Worm (Caenorhabditis elegans) whole organism, L2 larva: Measurements from ENCODE around the gene srbc-31.

Experiments
- F13H6.1 ChIP-seq: sonication (generic microtip); optimal IDR thresholded peaks from 2 replicates; lab custom pipeline; 2016; ENCODE audit warnings: missing genetic modification characterization, missing compliant biosample characterization
- R02D3.7 ChIP-seq: fragments of 150-350 bp; optimal IDR thresholded peaks from 2 replicates; lab custom pipeline; 2014; ENCODE audit warnings: missing biosample characterization, missing genetic modification characterization
- Y55F3AM.14 ChIP-seq: fragments of 200-800 bp; sonication (Bioruptor generic); optimal IDR thresholded peaks from 2 replicates; lab custom pipeline; 2018; ENCODE audit warnings: mild to moderate bottlenecking, missing genetic modification characterization, missing compliant biosample characterization
- ZK546.5 ChIP-seq: sonication (generic microtip); optimal IDR thresholded peaks from 2 replicates; lab custom pipeline; 2017; ENCODE audit warnings: missing biosample characterization, missing genetic modification characterization
- alr-1 ChIP-seq: fragments of 150-350 bp; optimal IDR thresholded peaks from 2 replicates; lab custom pipeline; 2014; ENCODE audit warnings: missing biosample characterization, missing genetic modification characterization
- aly-2 ChIP-seq: fragments of 150-350 bp; optimal IDR thresholded peaks from 2 replicates; lab custom pipeline; 2014; ENCODE audit warnings: missing biosample characterization, missing genetic modification characterization
- ama-1 ChIP-seq: fragments of 150-350 bp; optimal IDR thresholded peaks from 2 replicates; lab custom pipeline; 2018; ENCODE audit warnings: inconsistent platforms
- blmp-1 ChIP-seq: sonication (generic microtip); optimal IDR thresholded peaks from 2 replicates; lab custom pipeline; 2017; ENCODE audit warnings: missing genetic modification characterization, mild to moderate bottlenecking, missing compliant biosample characterization, antibody characterized with exemption, moderate library complexity; ENCODE audit not compliant: insufficient read depth
- ceh-16 ChIP-seq: fragments of 150-350 bp; optimal IDR thresholded peaks from 2 replicates; lab custom pipeline; 2014; ENCODE audit warnings: missing biosample characterization, missing genetic modification characterization
- ceh-82 ChIP-seq: fragments of 150-350 bp; optimal IDR thresholded peaks from 2 replicates; lab custom pipeline; 2014; ENCODE audit warnings: missing biosample characterization, missing genetic modification characterization
- crh-2 ChIP-seq: sonication (generic microtip); optimal IDR thresholded peaks from 2 replicates; lab custom pipeline; 2017; ENCODE audit warnings: missing biosample characterization, missing genetic modification characterization
- dmd-4 ChIP-seq: sonication (generic microtip); optimal IDR thresholded peaks from 2 replicates; lab custom pipeline; 2017; ENCODE audit warnings: missing biosample characterization, missing genetic modification characterization
- elt-3 ChIP-seq: sonication (generic microtip); optimal IDR thresholded peaks from 2 replicates; lab custom pipeline; 2017; ENCODE audit warnings: missing biosample characterization, missing genetic modification characterization
- fos-1 ChIP-seq: fragments of 150-350 bp; optimal IDR thresholded peaks from 2 replicates; lab custom pipeline; 2014; ENCODE audit warnings: missing biosample characterization, missing genetic modification characterization
- gmeb-1 ChIP-seq: fragments of 150-350 bp; optimal IDR thresholded peaks from 2 replicates; lab custom pipeline; 2014; ENCODE audit warnings: missing biosample characterization, missing genetic modification characterization
- lin-11 ChIP-seq: fragments of 150-350 bp; sonication (generic microtip); optimal IDR thresholded peaks from 2 replicates; lab custom pipeline; 2014; ENCODE audit warnings: missing biosample characterization, missing genetic modification characterization, inconsistent platforms, mixed read lengths
- lin-39 ChIP-seq: fragments of 150-350 bp; optimal IDR thresholded peaks from 2 replicates; lab custom pipeline; 2014; ENCODE audit warnings: missing biosample characterization, missing genetic modification reagents, missing genetic modification characterization
- lsy-2 ChIP-seq, 2 experiments: fragments of 150-350 bp in 1 of 2; sonication (generic microtip) in 1 of 2; optimal IDR thresholded peaks; 2 replicates each; lab custom pipeline; 2014 to 2017; ENCODE audit warnings: missing biosample characterization in 2 of 2, missing genetic modification characterization in 2 of 2
- mab-5 ChIP-seq: fragments of 150-350 bp; optimal IDR thresholded peaks from 2 replicates; lab custom pipeline; 2014; ENCODE audit warnings: missing biosample characterization, missing genetic modification characterization
- mbf-1 ChIP-seq: sonication (generic microtip); optimal IDR thresholded peaks from 2 replicates; lab custom pipeline; 2017; ENCODE audit warnings: missing biosample characterization, missing genetic modification characterization
- nhr-10 ChIP-seq: sonication (generic microtip); optimal IDR thresholded peaks from 2 replicates; lab custom pipeline; 2017; ENCODE audit warnings: missing biosample characterization, missing genetic modification characterization
- nhr-11 ChIP-seq: fragments of 150-350 bp; optimal IDR thresholded peaks from 2 replicates; lab custom pipeline; 2014; ENCODE audit warnings: missing biosample characterization, missing genetic modification characterization
- nhr-129 ChIP-seq: fragments of 150-350 bp; optimal IDR thresholded peaks from 2 replicates; lab custom pipeline; 2014; ENCODE audit warnings: missing biosample characterization, missing genetic modification characterization
- nhr-21 ChIP-seq: fragments of 150-350 bp; optimal IDR thresholded peaks from 2 replicates; lab custom pipeline; 2014; ENCODE audit warnings: missing biosample characterization, missing genetic modification characterization
- nhr-25 ChIP-seq: fragments of 150-350 bp; sonication (generic microtip); optimal IDR thresholded peaks from 3 replicates; lab custom pipeline; 2014; ENCODE audit warnings: missing biosample characterization, missing genetic modification characterization
- peb-1 ChIP-seq: fragments of 150-350 bp; optimal IDR thresholded peaks from 2 replicates; lab custom pipeline; 2014; ENCODE audit warnings: missing biosample characterization, missing genetic modification characterization
- sem-4 ChIP-seq: fragments of 150-350 bp; optimal IDR thresholded peaks from 2 replicates; lab custom pipeline; 2014; ENCODE audit warnings: missing biosample characterization, missing genetic modification reagents, missing genetic modification characterization
- skn-1 ChIP-seq: sonication (generic microtip); optimal IDR thresholded peaks from 2 replicates; lab custom pipeline; 2017; ENCODE audit warnings: missing biosample characterization, missing genetic modification characterization
- sma-3 ChIP-seq: sonication (generic microtip); optimal IDR thresholded peaks from 2 replicates; lab custom pipeline; 2016; ENCODE audit warnings: missing genetic modification reagents, missing genetic modification characterization, missing compliant biosample characterization
- sma-9 ChIP-seq, 2 experiments: fragments of 150-350 bp in 1 of 2; sonication (generic microtip) in 1 of 2; optimal IDR thresholded peaks; 2 replicates each; lab custom pipeline; 2014 to 2016; ENCODE audit warnings: missing genetic modification characterization in 2 of 2, mild to moderate bottlenecking in 1 of 2, missing biosample characterization in 1 of 2, missing compliant biosample characterization in 1 of 2, missing genetic modification reagents in 1 of 2, moderate library complexity in 1 of 2
- snpc-4 ChIP-seq: fragments of 150-350 bp; optimal IDR thresholded peaks from 2 replicates; lab custom pipeline; 2014; ENCODE audit warnings: missing biosample characterization, missing genetic modification characterization
- unc-39 ChIP-seq: fragments of 150-350 bp; optimal IDR thresholded peaks from 2 replicates; lab custom pipeline; 2014; ENCODE audit warnings: missing biosample characterization, missing genetic modification characterization
- zag-1 ChIP-seq: fragments of 150-350 bp; optimal IDR thresholded peaks from 2 replicates; lab custom pipeline; 2014; ENCODE audit warnings: missing biosample characterization, missing genetic modification characterization
- ztf-1 ChIP-seq: fragments of 200-800 bp; sonication (Bioruptor generic); conservative IDR thresholded peaks from 2 replicates; pipeline ENCODE4 v1.3.6; 2022; ENCODE audit warnings: missing genetic modification characterization, missing compliant biosample characterization
- ztf-11 ChIP-seq: sonication (generic microtip); optimal IDR thresholded peaks from 2 replicates; lab custom pipeline; 2017; ENCODE audit warnings: missing biosample characterization, missing genetic modification characterization

srbc-31 gene

ce11 chrV:3470782-3471181 lies 6.6 kb downstream of the srbc-31 start, which contains the start of gene srbc-29:
Gene srbc-29, minus strand, starts transcription at chrV:3470882.
- TF ChIP-seq dmd-4 (tag; lab: Kevin White, UChicago) (no peak), ama-1 (lab: Kevin White, UChicago) (no peak), aly-2 (tag; lab: Kevin White, UChicago) (no peak), skn-1 (tag; lab: Kevin White, UChicago) (no peak), ztf-1 (no peak), nhr-25 (tag; lab: Kevin White, UChicago) (no peak), sem-4 (tag; lab: Kevin White, UChicago) (no peak), nhr-11 (tag; lab: Kevin White, UChicago) (no peak), nhr-129 (no peak)

- TF ChIP-seq ZK546.5 (tag; lab: Kevin White, UChicago): no peak
- no peak for TF ChIP-seq ztf-11
- TF ChIP-seq fos-1 (tag; lab: Kevin White, UChicago): peak; percentile 41
- peak; percentile 39 for TF ChIP-seq nhr-129
- no peak for TF ChIP-seq peb-1 (tag; lab: Kevin White, UChicago)
- TF ChIP-seq unc-39: no peak
- no peak for TF ChIP-seq nhr-10
- TF ChIP-seq nhr-25 (tag; lab: Kevin White, UChicago): no peak
- TF ChIP-seq lin-39 (tag; lab: Kevin White, UChicago): no peak
- no peak for TF ChIP-seq Y55F3AM.14 (GFP tag; lab: Kevin White, UChicago)
- TF ChIP-seq gmeb-1: peak; percentile 61
- peak; percentile 22 for TF ChIP-seq crh-2
- TF ChIP-seq blmp-1: peak; percentile 61
- no peak for TF ChIP-seq ama-1 (lab: Kevin White, UChicago)
- TF ChIP-seq R02D3.7: no peak
- no peak for TF ChIP-seq sma-3 (GFP tag; lab: Kevin White, UChicago)
- TF ChIP-seq sma-9 (GFP tag; optimal IDR thresholded peaks at IDR 0.05; lab: Kevin White, UChicago): peak; percentile 73
- no peak for TF ChIP-seq sma-9 (tag; optimal IDR thresholded peaks at IDR 0.05; lab: Kevin White, UChicago)
- TF ChIP-seq ceh-16: no peak
- TF ChIP-seq ceh-82 (tag; lab: Kevin White, UChicago): no peak
- no peak for TF ChIP-seq dmd-4 (tag; lab: Kevin White, UChicago)
- TF ChIP-seq F13H6.1 (tag; lab: Kevin White, UChicago): peak; percentile 4
- TF ChIP-seq skn-1 (tag; lab: Kevin White, UChicago): no peak
Observed at ce11 chrV:3468436-3468835, 9.0 kb downstream of the srbc-31 start, which contains the start of gene gst-33. Gene gst-33, minus strand, starts transcription at chrV:3468562.

- TF ChIP-seq ztf-11: no peak
Observed at ce11 chrV:3464897-3465296, 12.5 kb downstream of the srbc-31 start.

ce11 chrV:3463514-3463913 lies 13.9 kb downstream of the srbc-31 start, which contains the start of gene slc-28.1:
Gene slc-28.1, plus strand, starts transcription at chrV:3463814.
- TF ChIP-seq zag-1 (tag; lab: Kevin White, UChicago) (no peak), mab-5 (tag; lab: Kevin White, UChicago) (no peak), nhr-11 (tag; lab: Kevin White, UChicago) (no peak), snpc-4 (tag; lab: Kevin White, UChicago) (no peak), lsy-2 (tag; optimal IDR thresholded peaks at IDR 0.05; lab: Kevin White, UChicago) (no peak), ztf-1 (no peak), lin-11 (no peak), mbf-1 (tag; lab: Kevin White, UChicago) (no peak), dmd-4 (tag; lab: Kevin White, UChicago) (no peak), blmp-1 (no peak), skn-1 (tag; lab: Kevin White, UChicago) (no peak), nhr-21 (tag; lab: Kevin White, UChicago) (no peak), unc-39 (no peak), sma-3 (GFP tag; lab: Kevin White, UChicago) (no peak), gmeb-1 (no peak), nhr-25 (tag; lab: Kevin White, UChicago) (no peak)

- TF ChIP-seq crh-2: no peak
- no peak for TF ChIP-seq alr-1
- no peak for TF ChIP-seq elt-3 (tag; lab: Kevin White, UChicago)
- TF ChIP-seq lsy-2 (tag; optimal IDR thresholded peaks at IDR 0.05; lab: Kevin White, UChicago): no peak
- TF ChIP-seq mbf-1 (tag; lab: Kevin White, UChicago): no peak
- no peak for TF ChIP-seq snpc-4 (tag; lab: Kevin White, UChicago)
- no peak for TF ChIP-seq sma-9 (GFP tag; optimal IDR thresholded peaks at IDR 0.05; lab: Kevin White, UChicago)
- no peak for TF ChIP-seq sma-9 (tag; optimal IDR thresholded peaks at IDR 0.05; lab: Kevin White, UChicago)
Observed at ce11 chrV:3459919-3460318, 17.5 kb downstream of the srbc-31 start, which contains the start of gene slc-28.2. Gene slc-28.2, plus strand, starts transcription at chrV:3460219.
